Worm (Caenorhabditis elegans) whole organism, L3 larva: ENCODE data around the gene C36E8.6.

Experiments used
- ZK546.5 ChIP-seq: sonication (generic microtip); optimal IDR thresholded peaks from 2 replicates; lab custom pipeline; 2017; ENCODE audit warnings: missing biosample characterization, missing genetic modification characterization
- aly-2 ChIP-seq: fragments of 150-350 bp; optimal IDR thresholded peaks from 2 replicates; lab custom pipeline; 2014; ENCODE audit warnings: missing biosample characterization, missing genetic modification characterization
- ama-1 ChIP-seq: fragments of 150-350 bp; optimal IDR thresholded peaks from 2 replicates; lab custom pipeline; 2018
- ceh-28 ChIP-seq: fragments of 150-350 bp; optimal IDR thresholded peaks from 2 replicates; lab custom pipeline; 2014; ENCODE audit warnings: missing biosample characterization, missing genetic modification reagents, missing genetic modification characterization
- ceh-82 ChIP-seq: fragments of 150-350 bp; optimal IDR thresholded peaks from 2 replicates; lab custom pipeline; 2014; ENCODE audit warnings: missing biosample characterization, missing genetic modification characterization
- egl-5 ChIP-seq: fragments of 150-350 bp; optimal IDR thresholded peaks from 2 replicates; lab custom pipeline; 2017; ENCODE audit warnings: missing biosample characterization, missing genetic modification reagents, missing genetic modification characterization, inconsistent platforms
- elt-1 ChIP-seq: fragments of 150-350 bp; optimal IDR thresholded peaks from 2 replicates; lab custom pipeline; 2014; ENCODE audit warnings: missing biosample characterization, missing genetic modification characterization
- eor-1 ChIP-seq, 2 experiments: fragments of 150-350 bp; optimal IDR thresholded peaks; 2 replicates each; lab custom pipeline; 2014 to 2018; ENCODE audit warnings: missing biosample characterization in 2 of 2, missing genetic modification characterization in 2 of 2
- fkh-10 ChIP-seq: sonication (generic microtip); optimal IDR thresholded peaks from 2 replicates; lab custom pipeline; 2017; ENCODE audit warnings: missing biosample characterization, missing genetic modification reagents, missing genetic modification characterization
- hmg-11 ChIP-seq: sonication (generic microtip); optimal IDR thresholded peaks from 2 replicates; lab custom pipeline; 2016; ENCODE audit warnings: missing genetic modification characterization, missing compliant biosample characterization
- jun-1 ChIP-seq: fragments of 150-350 bp; optimal IDR thresholded peaks from 2 replicates; lab custom pipeline; 2014; ENCODE audit warnings: missing biosample characterization, missing genetic modification reagents, missing genetic modification characterization
- lin-15B ChIP-seq: fragments of 150-350 bp; optimal IDR thresholded peaks from 2 replicates; lab custom pipeline; 2014; ENCODE audit warnings: missing biosample characterization, missing genetic modification characterization
- lin-39 ChIP-seq: fragments of 150-350 bp; optimal IDR thresholded peaks from 2 replicates; lab custom pipeline; 2018; ENCODE audit warnings: missing biosample characterization, missing genetic modification reagents, missing genetic modification characterization
- lsy-12 ChIP-seq: sonication (generic microtip); optimal IDR thresholded peaks from 2 replicates; lab custom pipeline; 2016; ENCODE audit warnings: mild to moderate bottlenecking, missing genetic modification characterization, missing compliant biosample characterization
- mdl-1 ChIP-seq: fragments of 150-350 bp; optimal IDR thresholded peaks from 2 replicates; lab custom pipeline; 2014; ENCODE audit warnings: missing biosample characterization, missing genetic modification characterization
- mml-1 ChIP-seq: fragments of 150-350 bp; sonication (generic microtip); optimal IDR thresholded peaks from 3 replicates; lab custom pipeline; 2014; ENCODE audit warnings: missing biosample characterization, missing genetic modification characterization
- nfya-1 ChIP-seq: sonication (generic microtip); optimal IDR thresholded peaks from 2 replicates; lab custom pipeline; 2017; ENCODE audit warnings: missing genetic modification characterization, mild to moderate bottlenecking, missing compliant biosample characterization, antibody characterized with exemption, moderate library complexity; ENCODE audit not compliant: insufficient read depth
- nhr-11 ChIP-seq: fragments of 150-350 bp; optimal IDR thresholded peaks from 2 replicates; lab custom pipeline; 2014; ENCODE audit warnings: missing biosample characterization, missing genetic modification characterization
- nhr-12 ChIP-seq: fragments of 150-350 bp; optimal IDR thresholded peaks from 2 replicates; lab custom pipeline; 2014; ENCODE audit warnings: missing biosample characterization, missing genetic modification characterization
- nhr-23 ChIP-seq: fragments of 150-350 bp; optimal IDR thresholded peaks from 2 replicates; lab custom pipeline; 2014; ENCODE audit warnings: missing biosample characterization, missing genetic modification reagents, missing genetic modification characterization
- nhr-237 ChIP-seq: fragments of 150-350 bp; optimal IDR thresholded peaks from 2 replicates; lab custom pipeline; 2014; ENCODE audit warnings: missing biosample characterization, missing genetic modification characterization
- nhr-25 ChIP-seq: sonication (generic microtip); optimal IDR thresholded peaks from 2 replicates; lab custom pipeline; 2017; ENCODE audit warnings: missing biosample characterization, missing genetic modification characterization
- nhr-28 ChIP-seq: fragments of 150-350 bp; optimal IDR thresholded peaks from 2 replicates; lab custom pipeline; 2014; ENCODE audit warnings: missing biosample characterization, missing genetic modification characterization
- nhr-43 ChIP-seq: sonication (generic microtip); optimal IDR thresholded peaks from 2 replicates; lab custom pipeline; 2016; ENCODE audit warnings: mild to moderate bottlenecking, missing genetic modification characterization, missing compliant biosample characterization; ENCODE audit not compliant: poor library complexity, severe bottlenecking
- nhr-67 ChIP-seq: fragments of 150-350 bp; optimal IDR thresholded peaks from 2 replicates; lab custom pipeline; 2014; ENCODE audit warnings: missing biosample characterization, missing genetic modification characterization
- nhr-77 ChIP-seq: fragments of 150-350 bp; optimal IDR thresholded peaks from 2 replicates; lab custom pipeline; 2014; ENCODE audit warnings: missing biosample characterization, missing genetic modification characterization
- pha-4 ChIP-seq: fragments of 150-350 bp; optimal IDR thresholded peaks from 2 replicates; lab custom pipeline; 2014; ENCODE audit warnings: missing biosample characterization, missing genetic modification reagents, missing genetic modification characterization
- pqm-1 ChIP-seq: fragments of 150-350 bp; optimal IDR thresholded peaks from 2 replicates; lab custom pipeline; 2017; ENCODE audit warnings: missing biosample characterization, missing genetic modification characterization, inconsistent platforms
- skn-1 ChIP-seq: fragments of 150-350 bp; optimal IDR thresholded peaks from 2 replicates; lab custom pipeline; 2014; ENCODE audit warnings: missing biosample characterization, missing genetic modification characterization
- snpc-4 ChIP-seq: fragments of 150-350 bp; optimal IDR thresholded peaks from 2 replicates; lab custom pipeline; 2014; ENCODE audit warnings: missing biosample characterization, missing genetic modification characterization
- ztf-4 ChIP-seq: fragments of 150-350 bp; optimal IDR thresholded peaks from 2 replicates; lab custom pipeline; 2014; ENCODE audit warnings: missing biosample characterization, missing genetic modification characterization

The C36E8.6 gene

ce11 chrIII:3954220-3954619 lies 33.6 kb upstream of the C36E8.6 start:
- peak; percentile 63 for TF ChIP-seq nhr-43
- TF ChIP-seq nfya-1 (tag; lab: Kevin White, UChicago) = peak; percentile 43
- no peak for TF ChIP-seq lin-15B (tag; lab: Kevin White, UChicago)
- no peak for TF ChIP-seq fkh-10 (GFP tag; lab: Kevin White, UChicago)
- no peak for TF ChIP-seq nhr-67 (tag; lab: Kevin White, UChicago)
- peak; percentile 24 for TF ChIP-seq mdl-1 (tag; lab: Kevin White, UChicago)
- TF ChIP-seq nhr-12 (tag; lab: Kevin White, UChicago) = no peak
- no peak for TF ChIP-seq elt-1
- TF ChIP-seq egl-5 (tag; lab: Kevin White, UChicago) = peak; percentile 65
- peak; percentile 19 for TF ChIP-seq nhr-23
- TF ChIP-seq nhr-11 (tag; lab: Kevin White, UChicago) = peak; percentile 42
- TF ChIP-seq ceh-28 (tag; lab: Kevin White, UChicago) = no peak
- TF ChIP-seq pha-4 (tag; lab: Kevin White, UChicago) = peak; percentile 45
- TF ChIP-seq, all 47 proteins: peak for 7

DNA sequence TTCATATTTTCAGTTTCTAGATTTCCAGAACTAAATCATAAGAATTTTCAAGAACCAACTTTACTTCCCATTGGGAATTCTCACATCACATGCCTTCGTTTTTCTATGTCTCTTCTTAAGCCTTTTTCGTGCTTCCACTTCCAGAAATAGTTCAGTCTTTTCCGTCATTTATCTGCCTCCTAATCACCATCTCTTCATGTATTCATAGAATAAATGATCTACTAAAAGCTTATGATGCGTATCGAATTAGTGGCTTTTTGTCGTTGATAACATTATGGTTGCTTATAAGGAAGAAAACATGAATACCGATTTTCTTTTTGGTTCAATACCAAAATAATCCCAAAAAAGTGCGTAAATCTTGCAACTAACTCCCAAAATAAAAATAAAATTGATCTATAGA lies 33.0 kb upstream of the C36E8.6 start:
- no peak for TF ChIP-seq mml-1 (tag; lab: Kevin White, UChicago)
- no peak for TF ChIP-seq jun-1
- no peak for TF ChIP-seq ceh-82 (tag; lab: Kevin White, UChicago)
- no peak for TF ChIP-seq ZK546.5 (tag; lab: Kevin White, UChicago)
- no peak for TF ChIP-seq nfya-1 (tag; lab: Kevin White, UChicago)
- no peak for TF ChIP-seq fkh-10 (GFP tag; lab: Kevin White, UChicago)
- TF ChIP-seq nhr-43 = no peak
- no peak for TF ChIP-seq pqm-1 (tag; lab: Kevin White, UChicago)
- no peak for TF ChIP-seq lsy-12

- TF ChIP-seq nhr-12 (tag; lab: Kevin White, UChicago) (no peak), nhr-67 (tag; lab: Kevin White, UChicago) (no peak), lin-15B (tag; lab: Kevin White, UChicago) (peak; percentile 24), nhr-11 (tag; lab: Kevin White, UChicago) (no peak), ceh-28 (tag; lab: Kevin White, UChicago) (no peak), lsy-12 (no peak), nhr-28 (tag; lab: Kevin White, UChicago) (no peak), lin-39 (tag; lab: Kevin White, UChicago) (peak; percentile 44), hmg-11 (tag; lab: Kevin White, UChicago) (peak; percentile 20), egl-5 (tag; lab: Kevin White, UChicago) (peak; percentile 74), ztf-4 (tag; lab: Kevin White, UChicago) (no peak), skn-1 (tag; lab: Kevin White, UChicago) (no peak), nhr-25 (peak; percentile 8), mml-1 (tag; lab: Kevin White, UChicago) (no peak), nhr-237 (tag; lab: Kevin White, UChicago) (no peak), elt-1 (no peak), snpc-4 (tag; lab: Kevin White, UChicago) (peak; percentile 17), ama-1 (lab: Kevin White, UChicago) (peak; percentile 65), nfya-1 (tag; lab: Kevin White, UChicago) (peak; percentile 84), fkh-10 (GFP tag; lab: Kevin White, UChicago) (no peak)
Measured at ce11 chrIII:3955674-3956073, 32.2 kb upstream of the C36E8.6 start.

DNA sequence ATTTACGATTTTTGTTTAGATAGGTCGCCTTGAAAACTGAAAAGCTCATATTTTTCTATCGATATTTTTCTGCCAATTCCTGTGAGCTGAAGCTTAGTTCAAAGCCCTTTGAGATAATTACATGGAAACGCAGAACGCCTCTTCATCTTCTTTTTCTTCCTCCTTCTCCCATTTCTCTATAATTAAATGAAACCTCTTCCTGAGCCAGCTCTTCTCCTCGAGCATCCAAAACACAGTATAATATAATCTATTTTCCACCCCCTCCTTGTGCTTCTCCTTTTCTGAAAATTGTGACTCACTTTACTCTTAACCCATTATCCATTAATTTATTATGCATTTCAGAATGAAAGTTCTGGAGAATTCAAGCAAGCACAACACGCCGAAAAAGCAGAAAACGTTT lies 31.6 kb upstream of the C36E8.6 start, which contains the start of gene F37A8.5:
Gene F37A8.5, plus strand, starts transcription at position 332 of the 400 bp plus-strand sequence.
- TF ChIP-seq mml-1 (tag; lab: Kevin White, UChicago) (no peak), snpc-4 (tag; lab: Kevin White, UChicago) (no peak), jun-1 (no peak), skn-1 (tag; lab: Kevin White, UChicago) (no peak), ZK546.5 (tag; lab: Kevin White, UChicago) (no peak), mdl-1 (tag; lab: Kevin White, UChicago) (no peak), egl-5 (tag; lab: Kevin White, UChicago) (no peak), nhr-77 (tag; lab: Kevin White, UChicago) (no peak), lsy-12 (no peak), nhr-67 (tag; lab: Kevin White, UChicago) (no peak), eor-1 (tag; optimal IDR thresholded peaks at IDR 0.05; lab: Kevin White, UChicago) (no peak), pha-4 (tag; lab: Kevin White, UChicago) (no peak), fkh-10 (GFP tag; lab: Kevin White, UChicago) (no peak), nhr-25 (no peak), aly-2 (tag; lab: Kevin White, UChicago) (no peak)
